Fruit fly (Drosophila melanogaster) whole organism, embryonic: Measurements from ENCODE around the gene CG7054.

Experiments used
- Awh ChIP-seq: fragments of 200-800 bp; sonication (Bioruptor generic); IDR thresholded peaks from 2 replicates; pipeline ENCODE4, ENCODE4 v1.3.6; 2022; ENCODE audit warnings: missing biosample characterization, missing genetic modification characterization
- Bgb ChIP-seq: fragments of 200-800 bp; sonication (Bioruptor generic); IDR thresholded peaks from 2 replicates; pipeline ENCODE4 v1.3.6; 2022; ENCODE audit warnings: missing biosample characterization, missing genetic modification characterization; ENCODE audit not compliant: partially characterized antibody
- C15 ChIP-seq: fragments of 200-800 bp; sonication (Bioruptor generic); IDR thresholded peaks from 3 replicates; pipeline ENCODE4 v1.3.6; 2022; ENCODE audit warnings: missing biosample characterization, missing genetic modification characterization
- CG10366 ChIP-seq: fragments of 200-800 bp; sonication (Bioruptor generic); IDR thresholded peaks from 2 replicates; pipeline ENCODE4 v1.3.6; 2022; ENCODE audit warnings: missing biosample characterization, missing genetic modification characterization
- CG12104 ChIP-seq: fragments of 200-800 bp; sonication (Bioruptor generic); optimal IDR thresholded peaks from 3 replicates; lab custom pipeline; 2016; ENCODE audit warnings: missing biosample characterization, missing genetic modification characterization
- CG12744 ChIP-seq: fragments of 200-800 bp; sonication (Bioruptor generic); optimal IDR thresholded peaks from 2 replicates; lab custom pipeline; 2016; ENCODE audit warnings: missing biosample characterization, missing genetic modification characterization
- CG13424 ChIP-seq: fragments of 200-800 bp; sonication (Bioruptor generic); optimal IDR thresholded peaks from 2 replicates; lab custom pipeline; 2019; ENCODE audit warnings: missing biosample characterization, mild to moderate bottlenecking, missing genetic modification characterization, moderate library complexity
- CG13775 ChIP-seq: fragments of 200-800 bp; sonication (Bioruptor generic); optimal IDR thresholded peaks from 3 replicates; lab custom pipeline; 2017; ENCODE audit warnings: missing biosample characterization, mild to moderate bottlenecking, missing genetic modification characterization
- CG15696 ChIP-seq: fragments of 200-800 bp; sonication (Bioruptor generic); optimal IDR thresholded peaks from 2 replicates; lab custom pipeline; 2019; ENCODE audit warnings: missing biosample characterization, mild to moderate bottlenecking, missing genetic modification characterization, moderate library complexity
- CG1602 ChIP-seq: fragments of 200-800 bp; sonication (Bioruptor generic); optimal IDR thresholded peaks from 3 replicates; lab custom pipeline; 2016; ENCODE audit warnings: missing biosample characterization, missing genetic modification characterization
- CG16779 ChIP-seq: fragments of 200-800 bp; sonication (Bioruptor generic); IDR thresholded peaks from 2 replicates; pipeline ENCODE4 v1.3.6; 2022; ENCODE audit warnings: missing biosample characterization, missing genetic modification characterization
- CG16813 ChIP-seq: fragments of 200-800 bp; sonication (Bioruptor generic); IDR thresholded peaks from 3 replicates; pipeline ENCODE4 v1.3.6; 2022; ENCODE audit warnings: missing biosample characterization, missing genetic modification characterization; ENCODE audit not compliant: partially characterized antibody
- CG17186 ChIP-seq: fragments of 200-800 bp; sonication (Bioruptor generic); optimal IDR thresholded peaks from 3 replicates; lab custom pipeline; 2017; ENCODE audit warnings: missing biosample characterization, missing genetic modification reagents, missing genetic modification characterization
- CG43689 ChIP-seq: fragments of 200-800 bp; sonication (Bioruptor generic); IDR thresholded peaks from 2 replicates; pipeline ENCODE4 v1.3.6; 2022; ENCODE audit warnings: missing biosample characterization, missing genetic modification characterization
- CG4730 ChIP-seq: fragments of 200-800 bp; sonication (Bioruptor generic); IDR thresholded peaks from 2 replicates; pipeline ENCODE4 v1.3.6; 2022; ENCODE audit warnings: missing biosample characterization, missing genetic modification characterization
- CG4820 ChIP-seq: fragments of 200-800 bp; sonication (Bioruptor generic); optimal IDR thresholded peaks from 3 replicates; lab custom pipeline; 2016; ENCODE audit warnings: missing biosample characterization, missing genetic modification characterization
- CG7556 ChIP-seq: fragments of 200-800 bp; sonication (Bioruptor generic); optimal IDR thresholded peaks from 2 replicates; lab custom pipeline; 2017; ENCODE audit warnings: missing biosample characterization, mild to moderate bottlenecking, missing genetic modification characterization
- CG7745 ChIP-seq: fragments of 200-800 bp; sonication (Bioruptor generic); optimal IDR thresholded peaks from 2 replicates; lab custom pipeline; 2018; ENCODE audit warnings: missing biosample characterization, mild to moderate bottlenecking, missing genetic modification characterization, moderate library complexity
- CG7839 ChIP-seq: fragments of 200-800 bp; sonication (Bioruptor generic); optimal IDR thresholded peaks from 3 replicates; lab custom pipeline; 2018; ENCODE audit warnings: missing biosample characterization, mild to moderate bottlenecking, missing genetic modification characterization, moderate library complexity
- CG7963 ChIP-seq: fragments of 200-800 bp; sonication (Bioruptor generic); IDR thresholded peaks from 3 replicates; pipeline ENCODE4 v1.3.6; 2022; ENCODE audit warnings: missing biosample characterization, missing genetic modification characterization; ENCODE audit not compliant: partially characterized antibody
- CG8478 ChIP-seq: fragments of >200 bp; optimal IDR thresholded peaks from 2 replicates; lab custom pipeline; 2018
- CG8944 ChIP-seq: fragments of 200-800 bp; sonication (Bioruptor generic); optimal IDR thresholded peaks from 3 replicates; lab custom pipeline; 2016; ENCODE audit warnings: missing biosample characterization, missing genetic modification characterization
- CG9797 ChIP-seq: fragments of 200-800 bp; sonication (Bioruptor generic); optimal IDR thresholded peaks from 3 replicates; lab custom pipeline; 2018; ENCODE audit warnings: missing biosample characterization, mild to moderate bottlenecking, missing genetic modification characterization
- Chrac-16 ChIP-seq: fragments of 200-800 bp; sonication (Bioruptor generic); optimal IDR thresholded peaks from 3 replicates; lab custom pipeline; 2016; ENCODE audit warnings: missing biosample characterization, missing genetic modification characterization
- Dad ChIP-seq: fragments of 200-800 bp; sonication (Bioruptor generic); optimal IDR thresholded peaks from 3 replicates; lab custom pipeline; 2016; ENCODE audit warnings: missing biosample characterization, missing genetic modification characterization
- Fer1 ChIP-seq: fragments of 200-800 bp; sonication (Bioruptor generic); optimal IDR thresholded peaks from 2 replicates; lab custom pipeline; 2017; ENCODE audit warnings: missing biosample characterization, mild to moderate bottlenecking, missing genetic modification characterization
- H2.0 ChIP-seq: fragments of 200-800 bp; sonication (Bioruptor generic); IDR thresholded peaks from 2 replicates; pipeline ENCODE4 v1.3.6; 2022; ENCODE audit warnings: missing biosample characterization, missing genetic modification characterization
- Hr3 ChIP-seq: fragments of 200-800 bp; sonication (Bioruptor generic); optimal IDR thresholded peaks from 3 replicates; lab custom pipeline; 2016; ENCODE audit warnings: missing biosample characterization, missing genetic modification characterization
- Hr39 ChIP-seq: fragments of >200 bp; optimal IDR thresholded peaks from 2 replicates; lab custom pipeline; 2017
- Lim3 ChIP-seq: fragments of 200-800 bp; sonication (Bioruptor generic); IDR thresholded peaks from 2 replicates; pipeline ENCODE4 v1.3.6; 2022; ENCODE audit warnings: missing biosample characterization, missing genetic modification characterization
- Meics ChIP-seq: fragments of 200-800 bp; sonication (Bioruptor generic); optimal IDR thresholded peaks from 2 replicates; lab custom pipeline; 2017; ENCODE audit warnings: missing biosample characterization, mild to moderate bottlenecking, missing genetic modification characterization
- NFAT ChIP-seq: fragments of 200-800 bp; sonication (Bioruptor generic); IDR thresholded peaks from 2 replicates; pipeline ENCODE4 v1.3.6; 2022; ENCODE audit warnings: missing biosample characterization, missing genetic modification characterization
- Optix ChIP-seq: fragments of 200-800 bp; sonication (Bioruptor generic); IDR thresholded peaks from 3 replicates; pipeline ENCODE4 v1.3.6; 2022; ENCODE audit warnings: missing biosample characterization, missing genetic modification characterization
- PHDP ChIP-seq: fragments of 200-800 bp; sonication (Bioruptor generic); optimal IDR thresholded peaks from 3 replicates; lab custom pipeline; 2018; ENCODE audit warnings: missing biosample characterization, mild to moderate bottlenecking, missing genetic modification characterization, moderate library complexity
- Scr ChIP-seq: fragments of 200-800 bp; sonication (Bioruptor generic); IDR thresholded peaks from 2 replicates; pipeline ENCODE4 v1.3.6; 2022; ENCODE audit warnings: missing biosample characterization, missing genetic modification characterization; ENCODE audit not compliant: partially characterized antibody
- Vsx1 ChIP-seq: fragments of 200-800 bp; sonication (Bioruptor generic); optimal IDR thresholded peaks from 2 replicates; lab custom pipeline; 2017; ENCODE audit warnings: missing biosample characterization, mild to moderate bottlenecking, missing genetic modification characterization, missing genetic modification reagents
- ac ChIP-seq: fragments of 200-800 bp; sonication (Bioruptor generic); optimal IDR thresholded peaks from 3 replicates; lab custom pipeline; 2017; ENCODE audit warnings: missing biosample characterization, mild to moderate bottlenecking, missing genetic modification characterization
- ato ChIP-seq: fragments of 200-800 bp; sonication (Bioruptor generic); IDR thresholded peaks from 2 replicates; pipeline ENCODE4 v1.3.6; 2022; ENCODE audit warnings: missing biosample characterization, missing genetic modification characterization; ENCODE audit not compliant: partially characterized antibody
- emc ChIP-seq: fragments of 200-800 bp; sonication (Bioruptor generic); optimal IDR thresholded peaks from 2 replicates; lab custom pipeline; 2016; ENCODE audit warnings: missing biosample characterization, missing genetic modification characterization
- esg ChIP-seq: fragments of 200-800 bp; sonication (Bioruptor generic); conservative IDR thresholded peaks from 2 replicates; pipeline ENCODE4 v1.3.6; 2022; ENCODE audit warnings: missing biosample characterization, missing genetic modification characterization
- eyg ChIP-seq: fragments of 200-800 bp; sonication (Bioruptor generic); optimal IDR thresholded peaks from 3 replicates; lab custom pipeline; 2016; ENCODE audit warnings: missing biosample characterization, missing genetic modification characterization
- fru ChIP-seq: fragments of >200 bp; optimal IDR thresholded peaks from 2 replicates; lab custom pipeline; 2017
- jing ChIP-seq: fragments of 200-800 bp; sonication (Bioruptor generic); optimal IDR thresholded peaks from 2 replicates; lab custom pipeline; 2018; ENCODE audit warnings: missing biosample characterization, mild to moderate bottlenecking, missing genetic modification characterization
- jumu ChIP-seq: fragments of 200-800 bp; sonication (Bioruptor generic); optimal IDR thresholded peaks from 3 replicates; lab custom pipeline; 2016; ENCODE audit warnings: missing biosample characterization, missing genetic modification characterization
- lilli ChIP-seq: fragments of 200-800 bp; sonication (Bioruptor generic); optimal IDR thresholded peaks from 3 replicates; lab custom pipeline; 2016; ENCODE audit warnings: missing biosample characterization, missing genetic modification characterization
- nom ChIP-seq: fragments of 200-800 bp; sonication (Bioruptor generic); optimal IDR thresholded peaks from 2 replicates; lab custom pipeline; 2017; ENCODE audit warnings: missing biosample characterization, missing genetic modification characterization, mild to moderate bottlenecking, moderate library complexity, missing genetic modification reagents
- pho ChIP-seq: fragments of 200-800 bp; sonication (Bioruptor generic); optimal IDR thresholded peaks from 2 replicates; lab custom pipeline; 2016; ENCODE audit warnings: missing biosample characterization, missing genetic modification characterization
- phol ChIP-seq: fragments of 200-800 bp; sonication (Bioruptor generic); optimal IDR thresholded peaks from 3 replicates; lab custom pipeline; 2018; ENCODE audit warnings: missing biosample characterization, mild to moderate bottlenecking, missing genetic modification characterization, moderate library complexity
- vfl ChIP-seq: fragments of 200-800 bp; sonication (Bioruptor generic); optimal IDR thresholded peaks from 2 replicates; lab custom pipeline; 2016; ENCODE audit warnings: missing biosample characterization, missing genetic modification characterization
- vvl ChIP-seq: fragments of 200-800 bp; sonication (Bioruptor generic); IDR thresholded peaks from 2 replicates; pipeline ENCODE4 v1.3.6; 2022; ENCODE audit warnings: missing biosample characterization, missing genetic modification characterization
- zfh1 ChIP-seq: fragments of 200-800 bp; sonication (Bioruptor generic); IDR thresholded peaks from 3 replicates; pipeline ENCODE4 v1.3.6; 2022; ENCODE audit warnings: missing biosample characterization, missing genetic modification characterization

Gene CG7054

dm6 chr3R:22468829-22469487, 4.2 kb downstream of the CG7054 start (continued):
- peak; percentile 71 for TF ChIP-seq zfh1 (GFP tag; lab: Robert Waterston, UW)
- peak; percentile 81 for TF ChIP-seq Chrac-16 (GFP tag; lab: Kevin White, UChicago)
- TF ChIP-seq vfl (GFP tag; lab: Kevin White, UChicago): peak; percentile 84
- peak; percentile 82 for TF ChIP-seq phol (tag; lab: Kevin White, UChicago)
- peak; percentile 75 for TF ChIP-seq CG1602 (GFP tag; lab: Kevin White, UChicago)
- no peak for TF ChIP-seq ato (GFP tag; lab: Robert Waterston, UW)
- no peak for TF ChIP-seq nom
- no peak for TF ChIP-seq CG16813 (GFP tag; lab: Robert Waterston, UW)
- TF ChIP-seq C15: 0 out of 3 replicates have a peak, but pooled peaks have one; percentile 29
- TF ChIP-seq vvl (GFP tag; lab: Robert Waterston, UW): peak; percentile 89
- peak; percentile 68 for TF ChIP-seq CG43689 (GFP tag; lab: Robert Waterston, UW)
- peak; percentile 75 for TF ChIP-seq CG13775 (GFP tag; lab: Kevin White, UChicago)
- no peak for TF ChIP-seq Bgb (GFP tag; lab: Robert Waterston, UW)
- peak; percentile 80 for TF ChIP-seq CG4730
- TF ChIP-seq jing (GFP tag; lab: Kevin White, UChicago): peak; percentile 64
- no peak for TF ChIP-seq ac
- TF ChIP-seq fru (lab: Kevin White, UChicago): no peak
- TF ChIP-seq Vsx1 (GFP tag; lab: Kevin White, UChicago): peak; percentile 43
- peak; percentile 88 for TF ChIP-seq eyg (GFP tag; lab: Kevin White, UChicago)
- TF ChIP-seq PHDP (tag; lab: Kevin White, UChicago): peak; percentile 89
- peak; percentile 77 for TF ChIP-seq Dad
- peak; percentile 73 for TF ChIP-seq CG12744 (GFP tag; lab: Kevin White, UChicago)
- peak; percentile 89 for TF ChIP-seq jumu (GFP tag; lab: Kevin White, UChicago)
- peak; percentile 10 for TF ChIP-seq CG17186
- TF ChIP-seq CG7963 (GFP tag; lab: Robert Waterston, UW): no peak
- peak; percentile 81 for TF ChIP-seq Optix (GFP tag; lab: Robert Waterston, UW)
- peak; percentile 78 for TF ChIP-seq CG4820 (GFP tag; lab: Kevin White, UChicago)
- TF ChIP-seq lilli (GFP tag; lab: Kevin White, UChicago): peak; percentile 89
- peak; percentile 69 for TF ChIP-seq NFAT
- TF ChIP-seq Scr (GFP tag; lab: Robert Waterston, UW): no peak
- peak; percentile 96 for TF ChIP-seq Fer1 (GFP tag; lab: Kevin White, UChicago)
- TF ChIP-seq CG7839 (tag; lab: Kevin White, UChicago): peak; percentile 92
- TF ChIP-seq CG12104 (GFP tag; lab: Kevin White, UChicago): peak; percentile 68
- no peak for TF ChIP-seq Hr39 (lab: Kevin White, UChicago)
- TF ChIP-seq Meics (GFP tag; lab: Kevin White, UChicago): peak; percentile 93
- peak; percentile 33; the same call in 1 of the 2 replicates for TF ChIP-seq Lim3 (GFP tag; lab: Robert Waterston, UW)
- no peak for TF ChIP-seq CG9797 (GFP tag; lab: Kevin White, UChicago)
- peak; percentile 80 for TF ChIP-seq CG8944 (GFP tag; lab: Kevin White, UChicago)
- peak; percentile 10 for TF ChIP-seq CG15696 (tag; lab: Kevin White, UChicago)
- TF ChIP-seq CG10366 (GFP tag; lab: Robert Waterston, UW): peak; percentile 78
- peak; percentile 83 for TF ChIP-seq esg (GFP tag; lab: Robert Waterston, UW)
- TF ChIP-seq CG7745 (tag; lab: Kevin White, UChicago): no peak
- TF ChIP-seq CG7556 (GFP tag; lab: Kevin White, UChicago): peak; percentile 91
- peak; percentile 78; the same call in 1 of the 2 replicates for TF ChIP-seq Awh (GFP tag; lab: Robert Waterston, UW)
- peak; percentile 81 for TF ChIP-seq H2.0
- peak; percentile 76; the same call in 1 of the 2 replicates for TF ChIP-seq CG16779 (GFP tag; lab: Robert Waterston, UW)
- TF ChIP-seq pho (GFP tag; lab: Kevin White, UChicago): peak; percentile 85
- TF ChIP-seq Hr3 (GFP tag; lab: Kevin White, UChicago): peak; percentile 84
- peak; percentile 78 for TF ChIP-seq emc
- TF ChIP-seq CG8478 (lab: Kevin White, UChicago): peak; percentile 67
- peak; percentile 90 for TF ChIP-seq CG13424 (tag; lab: Kevin White, UChicago)
